Fruit fly (Drosophila melanogaster): ENCODE results near the gene CG7368.
A peak's percentile ranks its signal among the peaks of the same experiment; 100 is the strongest.

CG7368 gene

DNA sequence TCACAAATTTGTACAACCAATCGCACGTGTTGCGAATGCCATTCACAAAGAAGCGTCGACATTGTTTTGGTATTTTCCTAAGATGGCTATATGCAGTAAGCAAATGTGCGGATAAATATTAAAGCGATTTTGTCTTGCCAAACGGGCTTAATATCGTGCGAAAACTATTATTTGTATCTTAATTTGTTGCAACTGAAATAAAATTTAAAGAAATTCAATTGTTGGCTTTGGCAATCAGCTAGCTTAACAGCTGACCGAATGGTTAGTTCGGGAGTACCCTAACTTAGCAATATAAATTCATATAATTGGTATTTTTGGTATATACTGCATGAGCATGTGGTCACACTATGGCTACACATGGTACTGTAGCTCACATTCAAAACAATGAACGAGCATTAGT, 51.4 kb downstream of the CG7368 start, which contains the start of the genes RIOK1 and Polr3H (continued):
- peak; percentile 60 for TF ChIP-seq Antp (GFP tag; optimal IDR thresholded peaks at IDR 0.05)
- no peak for TF ChIP-seq CG10147 (GFP tag; optimal IDR thresholded peaks at IDR 0.05)
- TF ChIP-seq CG4404 (GFP tag; IDR thresholded peaks at IDR 0.05) = peak; percentile 24; the same call in 1 of the 2 replicates
- TF ChIP-seq Sry-δ (GFP tag; optimal IDR thresholded peaks at IDR 0.05) = peak; percentile 62
- TF ChIP-seq CG17385 (GFP tag; optimal IDR thresholded peaks at IDR 0.05) = peak; percentile 42
- 0 out of 3 replicates have a peak, but pooled peaks have one; percentile 7 for TF ChIP-seq CG11093 (GFP tag; IDR thresholded peaks at IDR 0.05)
- peak; percentile 34 for TF ChIP-seq ewg (GFP tag; optimal IDR thresholded peaks at IDR 0.05)
- TF ChIP-seq CG13123 (GFP tag; optimal IDR thresholded peaks at IDR 0.05) = peak; percentile 65
- no peak; the same call in 2 of the 3 replicates for TF ChIP-seq CG17361 (GFP tag; IDR thresholded peaks at IDR 0.05)
- no peak for TF ChIP-seq eve (GFP tag; optimal IDR thresholded peaks at IDR 0.05)
- peak; percentile 94 for TF ChIP-seq wek (GFP tag; optimal IDR thresholded peaks at IDR 0.05)
- TF ChIP-seq CG31388 (GFP tag; optimal IDR thresholded peaks at IDR 0.05) = peak; percentile 54
- peak; percentile 78 for TF ChIP-seq nmo (GFP tag; optimal IDR thresholded peaks at IDR 0.05)
- TF ChIP-seq gce (GFP tag; IDR thresholded peaks at IDR 0.05) = no peak
- no peak for TF ChIP-seq Deaf1 (tag; optimal IDR thresholded peaks at IDR 0.05)
- TF ChIP-seq CG7786 (GFP tag; optimal IDR thresholded peaks at IDR 0.05) = peak; percentile 75
- TF ChIP-seq Myb (GFP tag; optimal IDR thresholded peaks at IDR 0.05) = peak; percentile 37
- peak; percentile 68 for TF ChIP-seq al (GFP tag; IDR thresholded peaks at IDR 0.05)
- no peak for TF ChIP-seq CG3726 (GFP tag; IDR thresholded peaks at IDR 0.05)
- TF ChIP-seq CG14710 (tag; optimal IDR thresholded peaks at IDR 0.05) = peak; percentile 78
- TF ChIP-seq klu (GFP tag; IDR thresholded peaks at IDR 0.05) = 0 out of 2 replicates have a peak, but pooled peaks have one; percentile 28
- 0 out of 2 replicates have a peak, but pooled peaks have one; percentile 21 for TF ChIP-seq CG1024 (GFP tag; IDR thresholded peaks at IDR 0.05)
- peak; percentile 68 for TF ChIP-seq CG14014 (GFP tag; IDR thresholded peaks at IDR 0.05)
- no peak for TF ChIP-seq chm (GFP tag; IDR thresholded peaks at IDR 0.05)
- no peak for TF ChIP-seq Doc2 (GFP tag; IDR thresholded peaks at IDR 0.05)
- TF ChIP-seq kah (GFP tag; optimal IDR thresholded peaks at IDR 0.05) = no peak
- TF ChIP-seq CG5953 (GFP tag; IDR thresholded peaks at IDR 0.05) = no peak
- no peak for TF ChIP-seq CG8359 (GFP tag; optimal IDR thresholded peaks at IDR 0.05; ENCODE audit: borderline replicate concordance)
- peak; percentile 64; the same call in 1 of the 2 replicates for TF ChIP-seq vvl (GFP tag; IDR thresholded peaks at IDR 0.05)
- no peak for TF ChIP-seq CG18262 (tag; optimal IDR thresholded peaks at IDR 0.05)

Data from whole organism, embryonic.